Fruit fly (Drosophila melanogaster) whole organism, embryonic: ENCODE data around the gene CG33262.
A peak's percentile ranks its signal among the peaks of the same experiment; 100 is the strongest.

Experiments used
- BEAF-32 ChIP-seq: fragments of 200-800 bp; sonication (Bioruptor generic); optimal IDR thresholded peaks from 3 replicates; lab custom pipeline; 2017; ENCODE audit warnings: missing biosample characterization, missing genetic modification characterization, mild to moderate bottlenecking, moderate library complexity, missing genetic modification reagents
- CG11093 ChIP-seq: fragments of 200-800 bp; sonication (Bioruptor generic); IDR thresholded peaks from 3 replicates; pipeline ENCODE4 v1.3.6; 2022; ENCODE audit warnings: missing biosample characterization, missing genetic modification characterization
- CG12391 ChIP-seq: fragments of 200-800 bp; sonication (Bioruptor generic); optimal IDR thresholded peaks from 3 replicates; lab custom pipeline; 2018; ENCODE audit warnings: missing biosample characterization, mild to moderate bottlenecking, missing genetic modification characterization, moderate library complexity
- CG13894 ChIP-seq: fragments of 200-800 bp; sonication (Bioruptor generic); optimal IDR thresholded peaks from 3 replicates; lab custom pipeline; 2018; ENCODE audit warnings: missing biosample characterization, mild to moderate bottlenecking, missing genetic modification characterization, moderate library complexity
- CG2129 ChIP-seq: fragments of 200-800 bp; sonication (Bioruptor generic); IDR thresholded peaks from 2 replicates; pipeline ENCODE4 v1.3.6; 2022; ENCODE audit warnings: missing biosample characterization, missing genetic modification characterization; ENCODE audit not compliant: partially characterized antibody
- CG2199 ChIP-seq: fragments of 200-800 bp; sonication (Bioruptor generic); IDR thresholded peaks from 3 replicates; pipeline ENCODE4 v1.3.6; 2022; ENCODE audit warnings: missing biosample characterization, missing genetic modification characterization
- CG4730 ChIP-seq: fragments of 200-800 bp; sonication (Bioruptor generic); IDR thresholded peaks from 2 replicates; pipeline ENCODE4 v1.3.6; 2022; ENCODE audit warnings: missing biosample characterization, missing genetic modification characterization
- CG6813 ChIP-seq: fragments of 200-800 bp; sonication (Bioruptor generic); optimal IDR thresholded peaks from 2 replicates; lab custom pipeline; 2017; ENCODE audit warnings: missing biosample characterization, missing genetic modification characterization, mild to moderate bottlenecking, moderate library complexity, missing genetic modification reagents
- CG7271 ChIP-seq: fragments of 200-800 bp; sonication (Bioruptor generic); optimal IDR thresholded peaks from 2 replicates; lab custom pipeline; 2018; ENCODE audit warnings: missing biosample characterization, mild to moderate bottlenecking, missing genetic modification characterization, moderate library complexity
- CG7556 ChIP-seq: fragments of 200-800 bp; sonication (Bioruptor generic); optimal IDR thresholded peaks from 2 replicates; lab custom pipeline; 2017; ENCODE audit warnings: missing biosample characterization, mild to moderate bottlenecking, missing genetic modification characterization
- CG7745 ChIP-seq: fragments of 200-800 bp; sonication (Bioruptor generic); optimal IDR thresholded peaks from 2 replicates; lab custom pipeline; 2018; ENCODE audit warnings: missing biosample characterization, mild to moderate bottlenecking, missing genetic modification characterization, moderate library complexity
- CG8359 ChIP-seq: fragments of 200-800 bp; sonication (Bioruptor generic); optimal IDR thresholded peaks from 2 replicates; lab custom pipeline; 2017; ENCODE audit warnings: missing biosample characterization, mild to moderate bottlenecking, missing genetic modification characterization, borderline replicate concordance
- D19B ChIP-seq: fragments of 200-800 bp; sonication (Bioruptor generic); optimal IDR thresholded peaks from 2 replicates; lab custom pipeline; 2017; ENCODE audit warnings: missing biosample characterization, mild to moderate bottlenecking, missing genetic modification characterization
- Drgx ChIP-seq: fragments of 200-800 bp; sonication (Bioruptor generic); IDR thresholded peaks from 2 replicates; pipeline ENCODE4 v1.3.6; 2022; ENCODE audit warnings: missing biosample characterization, missing genetic modification characterization
- Ets65A ChIP-seq: fragments of 200-800 bp; sonication (Bioruptor generic); peaks from one replicate; lab custom pipeline; 2016; ENCODE audit warnings: missing biosample characterization, missing genetic modification characterization
- HHEX ChIP-seq: fragments of 200-800 bp; sonication (Bioruptor generic); optimal IDR thresholded peaks from 3 replicates; lab custom pipeline; 2017; ENCODE audit warnings: missing biosample characterization, mild to moderate bottlenecking, missing genetic modification characterization, missing genetic modification reagents
- Hand ChIP-seq: fragments of 200-800 bp; sonication (Bioruptor generic); optimal IDR thresholded peaks from 2 replicates; lab custom pipeline; 2017; ENCODE audit warnings: mild to moderate bottlenecking, missing biosample characterization, missing genetic modification reagents, missing genetic modification characterization
- MESR4 ChIP-seq: fragments of 200-800 bp; sonication (Bioruptor generic); optimal IDR thresholded peaks from 2 replicates; lab custom pipeline; 2018; ENCODE audit warnings: missing biosample characterization, mild to moderate bottlenecking, missing genetic modification characterization, moderate library complexity
- Mrtf ChIP-seq: fragments of 200-800 bp; sonication (Bioruptor generic); IDR thresholded peaks from 3 replicates; pipeline ENCODE4 v1.3.6; 2022; ENCODE audit warnings: missing biosample characterization, missing genetic modification characterization
- NC2β ChIP-seq: fragments of 200-800 bp; sonication (Bioruptor generic); optimal IDR thresholded peaks from 2 replicates; lab custom pipeline; 2016; ENCODE audit warnings: missing biosample characterization, missing genetic modification characterization
- Poxn ChIP-seq: fragments of 200-800 bp; sonication (Bioruptor generic); IDR thresholded peaks from 2 replicates; pipeline ENCODE4 v1.3.6; 2022; ENCODE audit warnings: missing biosample characterization, missing genetic modification characterization
- Stat92E ChIP-seq, 3 experiments: fragments of >200 bp in 2 of 3; fragments of 200-800 bp in 1 of 3; sonication (Bioruptor generic) in 1 of 3; optimal IDR thresholded peaks; 2 replicates each; lab custom pipeline; 2017 to 2019; ENCODE audit warnings: missing biosample characterization in 3 of 3, missing genetic modification characterization in 3 of 3, mild to moderate bottlenecking in 1 of 3, moderate library complexity in 1 of 3
- ac ChIP-seq: fragments of 200-800 bp; sonication (Bioruptor generic); optimal IDR thresholded peaks from 3 replicates; lab custom pipeline; 2017; ENCODE audit warnings: missing biosample characterization, mild to moderate bottlenecking, missing genetic modification characterization
- chm ChIP-seq: fragments of 200-800 bp; sonication (Bioruptor generic); IDR thresholded peaks from 2 replicates; pipeline ENCODE4 v1.3.6; 2022; ENCODE audit warnings: missing biosample characterization, missing genetic modification characterization
- croc ChIP-seq: fragments of 200-800 bp; sonication (Bioruptor generic); conservative IDR thresholded peaks from 3 replicates; pipeline ENCODE4 v1.3.6; 2022; ENCODE audit warnings: missing biosample characterization, missing genetic modification characterization
- crol ChIP-seq: fragments of 200-800 bp; sonication (Bioruptor generic); IDR thresholded peaks from 2 replicates; pipeline ENCODE4 v1.3.6; 2022; ENCODE audit warnings: missing biosample characterization, missing genetic modification characterization
- fru ChIP-seq: fragments of >200 bp; optimal IDR thresholded peaks from 2 replicates; lab custom pipeline; 2017
- gcm ChIP-seq: fragments of 200-800 bp; sonication (Bioruptor generic); optimal IDR thresholded peaks from 2 replicates; lab custom pipeline; 2019; ENCODE audit warnings: missing biosample characterization, mild to moderate bottlenecking, missing genetic modification characterization, moderate library complexity
- grn ChIP-seq: fragments of 200-800 bp; sonication (Bioruptor generic); optimal IDR thresholded peaks from 3 replicates; lab custom pipeline; 2017; ENCODE audit warnings: missing biosample characterization, missing genetic modification characterization
- gro ChIP-seq: fragments of 200-800 bp; sonication (Bioruptor generic); optimal IDR thresholded peaks from 2 replicates; lab custom pipeline; 2016; ENCODE audit warnings: missing biosample characterization, missing genetic modification characterization
- nom ChIP-seq: fragments of 200-800 bp; sonication (Bioruptor generic); optimal IDR thresholded peaks from 2 replicates; lab custom pipeline; 2017; ENCODE audit warnings: missing biosample characterization, missing genetic modification characterization, mild to moderate bottlenecking, moderate library complexity, missing genetic modification reagents
- otp ChIP-seq: fragments of 200-800 bp; sonication (Bioruptor generic); IDR thresholded peaks from 3 replicates; pipeline ENCODE4, ENCODE4 v1.3.6; 2022; ENCODE audit warnings: missing biosample characterization, missing genetic modification characterization
- psq ChIP-seq: fragments of 200-800 bp; sonication (Bioruptor generic); optimal IDR thresholded peaks from 2 replicates; lab custom pipeline; 2017; ENCODE audit warnings: missing biosample characterization, missing genetic modification characterization
- pum ChIP-seq: fragments of 200-800 bp; sonication (Bioruptor generic); optimal IDR thresholded peaks from 2 replicates; lab custom pipeline; 2016; ENCODE audit warnings: missing biosample characterization, missing genetic modification characterization
- sens ChIP-seq: fragments of 200-800 bp; sonication (Bioruptor generic); peaks from one replicate; lab custom pipeline; 2016; ENCODE audit warnings: missing biosample characterization, missing genetic modification characterization
- sima ChIP-seq: fragments of 200-800 bp; sonication (Bioruptor generic); optimal IDR thresholded peaks from 2 replicates; lab custom pipeline; 2016; ENCODE audit warnings: missing biosample characterization, missing genetic modification characterization
- slp2 ChIP-seq: fragments of 200-800 bp; sonication (Bioruptor generic); optimal IDR thresholded peaks from 2 replicates; lab custom pipeline; 2016; ENCODE audit warnings: missing biosample characterization, missing genetic modification characterization
- vnd ChIP-seq: fragments of 200-800 bp; sonication (Bioruptor generic); IDR thresholded peaks from 3 replicates; pipeline ENCODE4 v1.3.6; 2022; ENCODE audit warnings: missing biosample characterization, missing genetic modification characterization; ENCODE audit not compliant: partially characterized antibody

The CG33262 gene

DNA sequence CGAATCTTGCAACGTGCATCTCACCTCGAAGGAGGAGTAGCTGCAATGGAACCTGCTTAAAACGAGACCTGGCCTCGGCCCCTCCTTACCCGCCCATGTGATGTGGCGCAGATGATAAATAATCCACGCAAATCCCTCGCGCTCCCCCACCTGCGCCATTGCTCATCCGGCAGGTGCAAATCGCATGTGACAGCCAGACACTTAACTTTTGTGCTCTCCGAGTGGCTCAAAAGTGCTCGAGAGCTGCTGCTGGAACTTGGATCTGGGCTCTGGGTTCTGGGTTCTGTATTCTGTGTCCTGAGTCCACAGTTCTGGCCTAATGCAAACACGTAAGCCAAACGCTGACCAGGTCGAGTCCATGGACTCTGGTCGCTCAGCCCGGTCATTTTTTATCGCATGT is 35.6 kb upstream of the CG33262 start:
- TF ChIP-seq CG2199 (GFP tag; lab: Robert Waterston, UW) (no peak), D19B (no peak), Poxn (GFP tag; lab: Robert Waterston, UW) (no peak), NC2β (GFP tag; lab: Kevin White, UChicago) (no peak), CG7556 (GFP tag; lab: Kevin White, UChicago) (no peak), gro (GFP tag; lab: Kevin White, UChicago) (no peak), Mrtf (no peak), fru (no peak), HHEX (GFP tag; lab: Kevin White, UChicago) (no peak), otp (GFP tag; lab: Robert Waterston, UW) (no peak), slp2 (no peak)

DNA sequence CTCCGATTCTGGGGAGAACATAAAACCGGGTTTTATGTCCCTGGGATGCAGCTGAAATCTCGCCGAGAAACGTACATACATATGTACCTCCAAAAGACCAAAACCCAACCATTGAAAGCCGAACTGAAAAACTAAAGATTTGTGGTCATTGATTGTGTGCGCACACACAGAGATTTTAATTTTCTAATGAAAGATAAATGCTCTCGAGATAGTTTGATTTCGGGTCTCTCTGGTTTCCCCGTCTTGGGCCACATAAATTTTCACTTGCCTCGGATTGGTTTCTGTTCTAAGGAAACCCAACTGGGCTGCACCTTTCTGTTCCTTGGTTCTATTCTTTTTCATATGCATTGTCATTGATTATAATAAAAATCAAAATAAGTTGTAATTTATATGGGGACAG is 30.2 kb upstream of the CG33262 start:
- TF ChIP-seq Hand (no peak), pum (GFP tag; lab: Kevin White, UChicago) (no peak), sima (GFP tag; lab: Kevin White, UChicago) (no peak), CG11093 (no peak), CG2199 (GFP tag; lab: Robert Waterston, UW) (peak; percentile 85), CG7745 (peak; percentile 24), MESR4 (GFP tag; lab: Kevin White, UChicago) (no peak), gcm (GFP tag; lab: Kevin White, UChicago) (no peak), ac (GFP tag; lab: Kevin White, UChicago) (peak; percentile 27), NC2β (GFP tag; lab: Kevin White, UChicago) (no peak), grn (GFP tag; lab: Kevin White, UChicago) (peak; percentile 83), sens (GFP tag; lab: Kevin White, UChicago) (peak; percentile 30), CG2129 (GFP tag; lab: Robert Waterston, UW) (no peak), CG8359 (GFP tag; lab: Kevin White, UChicago) (no peak), psq (GFP tag; lab: Kevin White, UChicago) (no peak), Stat92E (GFP tag; optimal IDR thresholded peaks at IDR 0.05; lab: Kevin White, UChicago) (peak in 1 of 3 experiments; percentile 67)

DNA sequence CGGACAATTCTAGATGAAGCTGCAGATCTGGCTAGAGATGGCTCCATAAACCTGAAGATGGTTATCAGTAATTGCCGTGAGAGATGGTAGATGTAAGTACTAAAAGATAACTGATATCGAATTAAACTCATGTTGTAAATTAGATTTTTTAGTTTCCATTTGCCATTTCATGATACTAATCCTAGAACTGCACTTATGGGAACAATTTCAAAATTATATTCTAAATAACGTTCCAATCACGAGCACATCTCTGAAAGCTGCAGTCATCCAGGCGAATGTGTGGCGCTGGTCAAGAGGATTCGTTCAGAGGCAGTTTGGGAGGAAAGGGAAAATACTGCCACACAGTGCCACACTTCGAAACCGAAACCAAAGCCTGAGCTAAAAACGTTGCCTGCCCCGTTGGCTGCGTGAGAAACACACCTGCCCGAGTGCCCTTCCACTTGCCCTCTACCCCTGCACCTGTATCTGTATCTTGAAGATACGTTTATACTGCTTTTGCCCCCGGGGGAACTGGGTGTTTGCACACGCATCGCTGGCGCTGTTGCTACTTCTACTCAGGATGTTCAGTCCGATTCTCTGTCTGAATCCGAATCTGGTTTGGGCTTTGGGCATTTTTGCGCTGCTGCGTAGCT is 28.6 kb upstream of the CG33262 start:
- TF ChIP-seq ac (GFP tag; lab: Kevin White, UChicago) (peak; percentile 73), croc (GFP tag; lab: Robert Waterston, UW) (no peak), vnd (GFP tag; lab: Robert Waterston, UW) (peak; percentile 18; the same call in 1 of the 3 replicates), otp (GFP tag; lab: Robert Waterston, UW) (no peak), chm (GFP tag; lab: Robert Waterston, UW) (peak; percentile 26; the same call in 1 of the 2 replicates), CG12391 (no peak), crol (peak; percentile 45), nom (peak; percentile 35), CG4730 (GFP tag; lab: Robert Waterston, UW) (no peak), CG6813 (GFP tag; lab: Kevin White, UChicago) (no peak), Drgx (GFP tag; lab: Robert Waterston, UW) (0 out of 2 replicates have a peak, but pooled peaks have one; percentile 16), BEAF-32 (GFP tag; lab: Kevin White, UChicago) (peak; percentile 6), CG7271 (tag; lab: Kevin White, UChicago) (no peak), Ets65A (GFP tag; lab: Kevin White, UChicago) (peak; percentile 55), CG13894 (tag; lab: Kevin White, UChicago) (peak; percentile 32)
